Fruit fly (Drosophila melanogaster): ENCODE data around the gene CG32262.

Gene CG32262

dm6 chr3L:3771406-3771935 lies 38.5 kb downstream of the CG32262 start (continued):
- TF ChIP-seq CG10267 (tag; optimal IDR thresholded peaks at IDR 0.05) (peak; percentile 52), Nf-YC (tag; optimal IDR thresholded peaks at IDR 0.05) (peak; percentile 52), Atf6 (GFP tag; IDR thresholded peaks at IDR 0.05) (peak; percentile 91), insv (GFP tag; optimal IDR thresholded peaks at IDR 0.05) (no peak), cas (GFP tag; IDR thresholded peaks at IDR 0.05) (peak; percentile 72; the same call in 1 of the 2 replicates), cato (GFP tag; optimal IDR thresholded peaks at IDR 0.05; ENCODE audit: borderline replicate concordance) (no peak), CG17912 (GFP tag; optimal IDR thresholded peaks at IDR 0.05) (no peak), pum (GFP tag; optimal IDR thresholded peaks at IDR 0.05) (no peak), CG13424 (tag; optimal IDR thresholded peaks at IDR 0.05) (peak; percentile 82), CG4404 (GFP tag; IDR thresholded peaks at IDR 0.05) (peak; percentile 37), CG1603 (tag; optimal IDR thresholded peaks at IDR 0.05) (no peak), CG9876 (GFP tag; optimal IDR thresholded peaks at IDR 0.05) (no peak), Bdp1 (GFP tag; optimal IDR thresholded peaks at IDR 0.05) (no peak), Drgx (GFP tag; IDR thresholded peaks at IDR 0.05) (peak; percentile 89), Oli (tag; optimal IDR thresholded peaks at IDR 0.05) (peak; percentile 81), Dll (GFP tag; IDR thresholded peaks at IDR 0.05; ENCODE audit: partially characterized antibody) (no peak), jing (GFP tag; optimal IDR thresholded peaks at IDR 0.05) (no peak), Hr78 (GFP tag; optimal IDR thresholded peaks at IDR 0.05) (no peak), CG8290 (GFP tag; optimal IDR thresholded peaks at IDR 0.05) (no peak), CG8290 (tag; optimal IDR thresholded peaks at IDR 0.05) (no peak), gce (GFP tag; IDR thresholded peaks at IDR 0.05) (0 out of 3 replicates have a peak, but pooled peaks have one; percentile 16), grn (GFP tag; optimal IDR thresholded peaks at IDR 0.05) (no peak), CG13287 (GFP tag; IDR thresholded peaks at IDR 0.05; ENCODE audit: partially characterized antibody) (no peak), CG17361 (GFP tag; IDR thresholded peaks at IDR 0.05) (peak; percentile 46; the same call in 2 of the 3 replicates), CG16779 (GFP tag; IDR thresholded peaks at IDR 0.05) (peak; percentile 49; the same call in 1 of the 2 replicates), Opbp (GFP tag; IDR thresholded peaks at IDR 0.05; ENCODE audit: partially characterized antibody) (no peak), CG6765 (GFP tag; optimal IDR thresholded peaks at IDR 0.05) (peak; percentile 44), Tbp (GFP tag; optimal IDR thresholded peaks at IDR 0.05) (no peak), ewg (GFP tag; optimal IDR thresholded peaks at IDR 0.05) (peak; percentile 12), ems (GFP tag; optimal IDR thresholded peaks at IDR 0.05) (peak; percentile 36), ato (GFP tag; IDR thresholded peaks at IDR 0.05; ENCODE audit: partially characterized antibody) (no peak), btn (GFP tag; optimal IDR thresholded peaks at IDR 0.05) (no peak), rib (GFP tag; IDR thresholded peaks at IDR 0.05) (peak; percentile 83), BEAF-32 (GFP tag; optimal IDR thresholded peaks at IDR 0.05) (no peak), crol (GFP tag; IDR thresholded peaks at IDR 0.05) (no peak), fd64A (GFP tag; optimal IDR thresholded peaks at IDR 0.05) (no peak), exex (tag; optimal IDR thresholded peaks at IDR 0.05) (peak; percentile 55), Camta (GFP tag; optimal IDR thresholded peaks at IDR 0.05) (no peak), CG12236 (GFP tag; optimal IDR thresholded peaks at IDR 0.05) (no peak), CG11247 (GFP tag; IDR thresholded peaks at IDR 0.05) (peak; percentile 74), CG6683 (GFP tag; optimal IDR thresholded peaks at IDR 0.05) (peak; percentile 30), CG34376 (GFP tag; optimal IDR thresholded peaks at IDR 0.05) (peak; percentile 1), Nf-YB (GFP tag; optimal IDR thresholded peaks at IDR 0.05) (peak; percentile 39), CG17359 (tag; optimal IDR thresholded peaks at IDR 0.05) (peak; percentile 75), tup (GFP tag; optimal IDR thresholded peaks at IDR 0.05) (peak; percentile 17), Meics (GFP tag; optimal IDR thresholded peaks at IDR 0.05) (peak; percentile 83), nau (GFP tag; optimal IDR thresholded peaks at IDR 0.05) (peak; percentile 35), ind (GFP tag; optimal IDR thresholded peaks at IDR 0.05) (peak; percentile 62), abd-A (tag; optimal IDR thresholded peaks at IDR 0.05) (no peak), usp (GFP tag; optimal IDR thresholded peaks at IDR 0.05) (no peak)
